Worm (Caenorhabditis elegans) whole organism, mixed stage, embryonic: ENCODE measurements around the gene T26H5.14.

Source experiments
- elt-3 ChIP-seq: fragments of 150-350 bp; optimal IDR thresholded peaks from 2 replicates; lab custom pipeline; 2014; ENCODE audit warnings: missing biosample characterization, missing genetic modification characterization
- lin-13 ChIP-seq: fragments of 150-350 bp; optimal IDR thresholded peaks from 2 replicates; lab custom pipeline; 2014; ENCODE audit warnings: missing biosample characterization, missing genetic modification characterization
- mep-1 ChIP-seq: fragments of 150-350 bp; optimal IDR thresholded peaks from 2 replicates; lab custom pipeline; 2017; ENCODE audit warnings: missing biosample characterization, missing genetic modification reagents, missing genetic modification characterization, inconsistent platforms
- nhr-28 ChIP-seq: fragments of 150-350 bp; optimal IDR thresholded peaks from 2 replicates; lab custom pipeline; 2014; ENCODE audit warnings: missing biosample characterization, missing genetic modification characterization
- snpc-4 ChIP-seq: fragments of 150-350 bp; optimal IDR thresholded peaks from 2 replicates; lab custom pipeline; 2014; ENCODE audit warnings: missing biosample characterization, missing genetic modification characterization

- no peak for TF ChIP-seq elt-3 (tag; lab: Kevin White, UChicago)
- no peak for TF ChIP-seq mep-1 (tag; lab: Kevin White, UChicago)
- TF ChIP-seq nhr-28 (tag; lab: Kevin White, UChicago), result no peak
- TF ChIP-seq lin-13 (tag; lab: Kevin White, UChicago), result no peak
- no peak for TF ChIP-seq snpc-4
Observed at ce11 chrV:15406928-15407327, 42.0 kb upstream of the T26H5.14 start, which contains the start of gene srh-257.
